Fruit fly (Drosophila melanogaster) ovary, adult (tissue): ENCODE results near the gene Nepl18.

Experiments used
- CG17801 ChIP-seq: fragments of 200-800 bp; optimal IDR thresholded peaks from 2 replicates; lab custom pipeline; 2019; ENCODE audit warnings: missing biosample characterization, mild to moderate bottlenecking, missing genetic modification characterization, moderate library complexity; ENCODE audit not compliant: partially characterized antibody

Gene Nepl18

dm6 chr3R:28875345-28875744 lies at the start of gene Nepl18:
Gene Nepl18, plus strand, starts transcription at chr3R:28875621.
- no peak for TF ChIP-seq CG17801 (GFP tag; lab: Kevin White, UChicago)

DNA sequence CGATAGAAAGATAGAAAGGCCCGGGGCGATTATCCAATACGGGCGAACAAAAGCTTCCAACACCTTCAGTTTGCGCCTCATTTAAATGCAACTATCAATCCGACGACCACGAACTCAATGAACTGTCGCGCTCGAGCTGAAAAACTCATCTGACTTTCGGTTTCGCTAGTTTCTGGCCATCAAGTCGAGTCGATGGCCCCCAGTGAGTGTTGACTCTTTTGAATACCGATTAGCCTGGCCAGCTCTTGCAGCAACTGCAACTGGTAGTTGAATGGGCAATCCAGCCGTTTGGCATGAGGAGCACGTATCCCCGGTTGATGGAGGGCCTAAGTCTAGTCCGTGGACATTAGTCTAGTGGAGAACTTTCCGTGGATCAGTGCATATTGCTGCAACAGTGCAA lies 48.2 kb upstream of the Nepl18 start:
- TF ChIP-seq CG17801 (GFP tag; lab: Kevin White, UChicago), result no peak

DNA sequence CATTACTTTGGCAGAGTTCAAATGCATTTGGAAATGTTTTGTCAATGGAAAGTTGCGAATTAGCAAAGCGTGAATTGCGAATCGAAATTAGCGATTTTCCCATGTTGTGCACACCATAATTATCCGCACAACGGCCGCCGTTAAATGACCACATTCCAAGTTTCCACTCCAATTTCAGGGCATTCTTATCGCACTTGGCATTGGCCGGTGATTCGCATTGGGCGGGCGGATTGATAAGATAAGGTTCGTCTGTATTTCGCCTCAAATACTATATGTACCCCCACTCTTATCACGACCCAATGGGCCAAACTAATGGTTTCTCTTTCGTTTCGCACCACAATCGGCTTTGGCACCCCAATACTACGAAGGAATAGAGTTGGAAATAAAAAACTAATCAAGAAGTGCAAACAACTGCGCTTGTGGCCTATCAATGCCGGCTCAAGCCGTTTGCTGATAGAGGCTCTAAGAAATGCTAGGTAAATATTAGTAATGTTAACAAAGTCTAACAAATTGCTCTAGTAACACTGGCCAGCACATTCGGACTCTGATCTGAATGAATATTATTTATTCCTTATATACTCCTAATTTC lies 46.0 kb upstream of the Nepl18 start:
- TF ChIP-seq CG17801 (GFP tag; lab: Kevin White, UChicago), result no peak

- no peak for TF ChIP-seq CG17801 (GFP tag; lab: Kevin White, UChicago)
Observed at dm6 chr3R:28830746-28831145, 44.7 kb upstream of the Nepl18 start.

DNA sequence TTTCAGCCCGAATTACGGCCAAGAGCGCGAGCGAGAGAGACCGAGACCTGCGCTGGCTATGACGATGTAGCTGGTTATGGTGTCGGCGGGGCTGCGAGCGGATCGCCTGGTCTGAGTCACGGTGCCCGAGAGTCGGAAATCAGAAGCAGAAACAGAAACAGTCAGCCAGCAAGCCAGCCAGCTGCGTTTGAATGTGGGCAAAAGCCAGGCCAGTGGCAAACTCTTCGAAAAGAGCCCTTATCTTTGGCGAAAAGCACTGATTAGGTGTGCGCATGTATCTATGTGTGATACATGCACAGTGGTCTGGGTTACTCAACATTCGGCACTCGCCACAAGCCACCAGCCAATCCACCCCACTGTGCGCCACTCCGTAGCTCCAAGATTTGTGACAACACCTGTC lies 44.2 kb upstream of the Nepl18 start:
- TF ChIP-seq CG17801 (GFP tag; lab: Kevin White, UChicago), result no peak

DNA sequence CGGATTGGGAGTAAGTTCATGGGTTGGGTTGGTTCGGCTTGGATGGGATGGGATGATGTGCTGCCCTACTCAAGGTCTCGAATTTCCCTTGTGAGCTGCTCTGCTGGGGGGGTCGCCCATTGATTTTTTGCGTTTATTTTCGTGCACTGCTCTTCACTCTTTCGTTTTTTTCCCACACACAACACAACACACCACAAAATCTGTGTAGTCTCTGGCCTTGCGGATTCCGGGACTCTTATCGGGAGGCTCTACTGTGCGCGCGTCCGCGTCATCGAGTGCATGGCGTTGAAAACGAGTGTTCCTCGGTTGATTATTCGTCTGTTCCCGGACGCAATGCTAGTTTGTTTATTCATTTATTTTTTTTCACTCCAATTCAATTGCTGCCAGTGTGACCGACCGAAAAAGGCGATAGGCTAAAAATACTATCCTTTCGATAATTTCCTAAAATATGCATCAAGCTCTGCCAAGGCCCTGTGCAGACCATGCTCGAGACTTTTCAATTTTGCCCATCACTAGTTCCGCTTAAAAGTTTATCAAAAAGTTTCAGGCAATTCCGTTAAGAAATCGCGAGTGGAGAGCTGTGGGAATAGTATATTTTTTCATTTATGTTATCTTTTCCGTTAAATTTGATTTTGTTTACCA lies 43.7 kb upstream of the Nepl18 start, which contains the start of gene WASp:
TSS of gene WASp (minus strand) at position 399 of the 642 bp plus-strand sequence.
- peak; percentile 31 for TF ChIP-seq CG17801 (GFP tag; lab: Kevin White, UChicago)

DNA sequence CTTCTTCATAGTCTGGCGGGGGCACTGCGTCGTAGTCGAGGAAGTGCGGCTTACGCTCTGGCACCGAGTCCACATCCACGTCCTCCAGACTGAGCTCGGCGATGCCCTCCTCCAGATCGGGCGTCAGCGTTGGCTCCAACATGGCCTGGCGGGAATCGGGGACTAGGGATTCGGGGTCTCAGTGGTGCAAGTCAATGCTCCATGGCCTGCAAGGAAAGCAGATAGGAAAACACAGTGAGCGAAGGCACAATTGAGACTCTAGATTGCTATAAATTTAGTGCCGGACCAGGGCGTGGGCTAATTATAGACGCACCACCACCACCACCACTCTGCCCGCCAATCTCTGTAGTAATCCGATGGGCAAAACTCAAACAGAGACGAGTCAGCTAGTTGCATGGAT lies 34.8 kb upstream of the Nepl18 start:
- no peak for TF ChIP-seq CG17801 (GFP tag; lab: Kevin White, UChicago)

DNA sequence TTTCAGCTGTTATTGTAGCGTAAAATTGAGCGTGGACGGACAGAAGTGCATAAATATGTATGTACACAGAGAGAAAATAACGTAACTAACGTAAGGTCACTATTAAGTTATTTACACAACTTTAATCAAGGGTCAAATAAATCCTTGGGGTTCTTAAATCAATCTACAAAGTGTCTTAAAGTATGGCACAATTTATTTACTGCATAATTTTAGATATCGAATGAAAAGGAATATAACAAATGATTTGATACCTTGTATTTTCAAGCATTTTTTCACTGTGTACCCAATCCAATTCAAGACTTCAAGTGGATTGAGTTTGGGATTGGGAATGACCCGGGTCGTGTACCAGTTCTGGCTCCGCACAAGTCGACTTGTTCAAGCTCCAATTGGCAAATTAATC lies 33.5 kb upstream of the Nepl18 start:
- TF ChIP-seq CG17801 (GFP tag; lab: Kevin White, UChicago), result no peak

DNA sequence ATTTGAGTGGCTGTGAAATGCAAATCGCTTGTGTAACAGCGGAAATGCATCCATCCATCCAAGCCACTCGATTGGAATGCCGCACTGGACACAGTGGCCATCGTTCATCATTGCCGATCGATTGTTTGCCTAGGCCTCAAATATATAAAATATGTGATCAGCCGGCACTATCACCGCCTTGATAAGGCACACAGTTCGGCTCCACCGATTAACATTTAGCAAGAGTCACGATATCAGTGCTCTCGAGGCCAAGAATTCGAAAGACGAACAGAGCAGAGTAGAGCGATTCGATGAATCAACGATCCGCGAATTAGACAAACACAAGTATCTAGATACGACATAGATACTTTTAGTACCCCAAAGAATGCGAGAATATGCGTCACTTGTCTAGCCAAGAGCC lies 33.0 kb upstream of the Nepl18 start:
- no peak for TF ChIP-seq CG17801 (GFP tag; lab: Kevin White, UChicago)

- TF ChIP-seq CG17801 (GFP tag; lab: Kevin White, UChicago), result no peak
Observed at dm6 chr3R:28843776-28844610, 31.4 kb upstream of the Nepl18 start.

DNA sequence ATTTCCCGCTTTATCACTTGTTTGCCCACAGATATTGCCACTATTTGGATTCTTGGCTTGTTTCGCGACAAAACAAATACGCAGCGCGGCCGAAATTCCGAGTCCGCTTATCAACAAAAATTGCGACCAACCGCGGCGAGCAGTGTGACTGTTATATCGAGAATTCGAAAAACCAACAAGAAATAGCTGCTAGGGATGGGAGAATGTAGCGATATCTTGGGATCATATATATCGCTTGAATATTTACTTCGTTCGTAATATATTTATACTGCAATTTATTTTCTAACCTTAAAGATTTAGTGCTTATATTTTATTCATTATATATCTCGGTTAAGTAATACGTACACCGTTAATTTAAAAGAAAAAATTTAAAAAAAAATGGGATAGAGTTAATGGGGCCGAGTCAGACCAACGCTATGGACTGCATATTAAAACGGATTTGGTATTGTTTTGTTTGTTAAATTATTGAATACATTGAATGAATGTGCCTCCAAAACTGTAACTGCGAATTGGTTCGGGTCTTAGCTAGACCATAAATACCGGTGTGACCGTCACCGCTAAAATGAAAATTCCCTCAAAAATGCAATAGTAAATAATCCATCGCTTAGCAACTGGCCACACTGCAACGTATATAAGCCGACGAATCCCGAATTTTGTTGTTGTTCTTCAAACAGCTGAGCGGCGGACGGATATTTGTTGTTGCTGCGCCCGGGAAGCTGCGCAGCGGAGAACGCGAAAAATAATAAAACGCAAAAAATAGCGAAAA lies 30.6 kb upstream of the Nepl18 start, which contains the start of the genes Apc and spg:
TSS of gene Apc (minus strand) at position 138 of the 766 bp plus-strand sequence.
TSS of gene spg (plus strand) at position 660 of the 766 bp plus-strand sequence.
- TF ChIP-seq CG17801 (GFP tag; lab: Kevin White, UChicago), result peak; percentile 32

DNA sequence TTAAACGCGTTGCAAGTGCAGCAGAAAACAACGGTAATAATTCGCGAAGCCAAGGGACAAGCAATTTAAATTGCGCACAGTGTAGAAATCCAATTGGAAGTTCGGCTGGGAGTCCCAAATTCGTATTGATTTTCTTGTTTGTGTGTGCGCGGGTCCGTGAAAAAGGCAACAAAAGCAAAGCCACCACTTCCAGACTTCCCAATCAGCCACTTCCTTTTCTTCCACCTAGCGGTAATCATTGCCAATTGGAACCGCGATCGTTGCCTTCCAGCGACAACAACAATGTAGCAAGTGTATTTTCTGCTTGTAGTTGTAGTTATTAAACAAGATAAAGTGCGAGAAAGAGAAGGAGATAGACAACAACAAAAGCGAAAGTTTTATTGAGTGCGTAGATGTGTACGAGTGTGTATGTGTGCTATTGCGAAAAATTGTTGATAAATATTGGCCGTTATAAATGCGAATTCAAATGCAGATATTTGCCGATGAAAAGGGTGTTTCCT lies 30.0 kb upstream of the Nepl18 start:
- TF ChIP-seq CG17801 (GFP tag; lab: Kevin White, UChicago), result no peak

dm6 chr3R:28845981-28846380 lies 29.4 kb upstream of the Nepl18 start:
- no peak for TF ChIP-seq CG17801 (GFP tag; lab: Kevin White, UChicago)

DNA sequence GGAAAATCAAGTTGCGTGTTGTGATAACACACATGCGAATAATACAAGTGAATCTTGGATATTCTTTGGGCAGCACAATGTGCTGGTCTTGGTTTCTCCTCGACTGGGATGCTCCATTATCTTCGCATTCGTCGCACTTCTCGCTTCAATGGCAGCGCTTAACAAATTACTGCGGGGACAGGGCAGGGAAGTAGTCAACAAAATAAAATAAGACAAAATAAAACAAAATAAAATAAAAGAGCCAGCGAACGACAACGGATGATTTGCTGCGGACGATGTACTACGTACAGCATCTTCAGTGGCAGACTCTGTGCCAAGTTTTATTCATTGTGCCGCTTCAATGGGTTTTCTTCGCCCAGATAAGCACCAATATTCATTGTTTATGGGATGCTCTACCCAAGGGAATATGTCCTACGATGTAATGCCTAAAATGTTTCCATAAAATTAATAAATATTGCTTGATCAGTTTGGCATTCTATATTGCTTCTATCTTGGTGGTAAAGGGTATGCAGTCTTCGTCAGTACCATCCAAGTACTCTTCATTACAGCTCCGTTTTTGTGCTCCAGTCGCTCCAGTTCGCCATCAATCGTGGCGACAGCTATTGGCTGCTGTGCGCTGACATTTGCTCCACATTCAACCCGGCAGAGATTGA lies 28.4 kb upstream of the Nepl18 start:
- no peak for TF ChIP-seq CG17801 (GFP tag; lab: Kevin White, UChicago)
